Worm (Caenorhabditis elegans): ENCODE measurements around the gene cest-16.

Gene cest-16

ce11 chrX:6278296-6278695, 21.4 kb upstream of the cest-16 start:
- peak; percentile 23 for TF ChIP-seq blmp-1 (tag; optimal IDR thresholded peaks at IDR 0.05)
- no peak for TF ChIP-seq C34B4.2 (tag; optimal IDR thresholded peaks at IDR 0.05)

- no peak for TF ChIP-seq tlp-1 (tag; optimal IDR thresholded peaks at IDR 0.05)
- peak; percentile 72 for TF ChIP-seq lin-14 (GFP tag; optimal IDR thresholded peaks at IDR 0.05)
- TF ChIP-seq nhr-19 (GFP tag; conservative IDR thresholded peaks at IDR 0.05), result peak; percentile 18; the same call in 1 of the 2 replicates
- TF ChIP-seq mab-9 (GFP tag; IDR thresholded peaks at IDR 0.05), result no peak
- peak; percentile 56 for TF ChIP-seq nhr-71 (tag; optimal IDR thresholded peaks at IDR 0.05)
- no peak for TF ChIP-seq xbp-1 (tag; optimal IDR thresholded peaks at IDR 0.05)
- no peak for TF ChIP-seq ceh-63 (GFP tag; optimal IDR thresholded peaks at IDR 0.05)
- TF ChIP-seq blmp-1 (tag; optimal IDR thresholded peaks at IDR 0.05), result peak; percentile 30
- peak; percentile 64 for TF ChIP-seq snu-23 (GFP tag; optimal IDR thresholded peaks at IDR 0.05)
- TF ChIP-seq unc-62 (GFP tag; optimal IDR thresholded peaks at IDR 0.05), result no peak
- peak; percentile 8 for TF ChIP-seq pag-3 (tag; optimal IDR thresholded peaks at IDR 0.05; ENCODE audit: borderline replicate concordance, insufficient read depth)
- TF ChIP-seq nhr-20 (tag; optimal IDR thresholded peaks at IDR 0.05), result peak; percentile 61
- no peak for TF ChIP-seq C16A3.4 (tag; optimal IDR thresholded peaks at IDR 0.05)
- TF ChIP-seq nhr-47 (tag; optimal IDR thresholded peaks at IDR 0.05), result peak; percentile 52
- TF ChIP-seq elt-3 (tag; optimal IDR thresholded peaks at IDR 0.05), result peak in 3 of 6 experiments; percentile 40 to 45 (median 42)
- TF ChIP-seq lin-13 (GFP tag; optimal IDR thresholded peaks at IDR 0.05), result no peak
- peak in 1 of 2 experiments; percentile 31 for TF ChIP-seq lin-35 (GFP tag; optimal IDR thresholded peaks at IDR 0.05)
- peak; percentile 43 for TF ChIP-seq tbx-2 (tag; optimal IDR thresholded peaks at IDR 0.05)
- TF ChIP-seq mdl-1 (tag; optimal IDR thresholded peaks at IDR 0.05), result peak in 1 of 2 experiments; percentile 27
- TF ChIP-seq egl-27 (tag; optimal IDR thresholded peaks at IDR 0.05), result no peak
- no peak for TF ChIP-seq sup-37 (GFP tag; optimal IDR thresholded peaks at IDR 0.05)
- peak; percentile 23 for TF ChIP-seq mep-1 (tag; optimal IDR thresholded peaks at IDR 0.05)
- TF ChIP-seq ama-1 (optimal IDR thresholded peaks at IDR 0.05), result peak; percentile 64
- peak; percentile 77 for TF ChIP-seq nhr-90 (tag; optimal IDR thresholded peaks at IDR 0.05; ENCODE audit: poor library complexity)
- TF ChIP-seq nhr-85 (tag), result peak; percentile 93
- TF ChIP-seq grh-1 (GFP tag; IDR thresholded peaks at IDR 0.05), result 0 out of 2 replicates have a peak, but pooled peaks have one; percentile 21
Observed at ce11 chrX:6279625-6280024, 20.1 kb upstream of the cest-16 start, which contains the start of gene col-166. Gene col-166, plus strand, starts transcription at chrX:6280016.

DNA sequence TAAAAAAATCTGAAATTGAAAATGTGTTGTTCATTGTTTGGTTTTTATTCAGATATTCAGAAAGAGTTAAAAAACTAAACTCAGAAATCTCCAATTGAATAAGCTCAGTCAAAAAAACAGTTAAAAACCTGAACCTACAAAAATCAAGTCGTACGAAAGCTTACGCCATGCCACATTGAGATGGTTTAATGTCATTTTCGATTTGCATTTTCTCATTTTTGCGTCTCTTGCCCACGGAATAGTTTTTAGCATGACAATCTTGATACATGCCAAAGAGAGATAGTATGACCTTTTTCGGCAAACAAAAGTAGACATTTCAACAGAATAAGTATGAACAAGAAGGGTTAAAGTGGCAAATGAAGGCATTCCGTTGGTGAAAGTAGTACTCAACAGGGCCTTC, 18.7 kb upstream of the cest-16 start:
- peak; percentile 29 for TF ChIP-seq nhr-90 (tag; optimal IDR thresholded peaks at IDR 0.05; ENCODE audit: poor library complexity)
- no peak for TF ChIP-seq ets-5 (GFP tag; IDR thresholded peaks at IDR 0.05)
- TF ChIP-seq snpc-4 (tag; optimal IDR thresholded peaks at IDR 0.05), result no peak
- TF ChIP-seq lin-14 (GFP tag; optimal IDR thresholded peaks at IDR 0.05), result peak; percentile 28
- no peak for TF ChIP-seq tbx-2 (tag; optimal IDR thresholded peaks at IDR 0.05)
- TF ChIP-seq hpl-2 (GFP tag; optimal IDR thresholded peaks at IDR 0.05), result no peak
- 0 out of 2 replicates have a peak, but pooled peaks have one; percentile 17 for TF ChIP-seq nhr-19 (GFP tag; conservative IDR thresholded peaks at IDR 0.05)
- TF ChIP-seq unc-130 (tag; optimal IDR thresholded peaks at IDR 0.05), result no peak
- TF ChIP-seq elt-2 (tag; optimal IDR thresholded peaks at IDR 0.05), result no peak
- TF ChIP-seq nhr-47 (tag; optimal IDR thresholded peaks at IDR 0.05), result peak; percentile 34
- no peak for TF ChIP-seq efl-1 (optimal IDR thresholded peaks at IDR 0.05)
- TF ChIP-seq efl-1 (GFP tag; optimal IDR thresholded peaks at IDR 0.05 in 1 of 2), result no peak
- no peak for TF ChIP-seq dpl-1 (GFP tag; optimal IDR thresholded peaks at IDR 0.05)
- TF ChIP-seq nhr-71 (tag; optimal IDR thresholded peaks at IDR 0.05), result peak; percentile 13
- no peak for TF ChIP-seq xbp-1 (tag; optimal IDR thresholded peaks at IDR 0.05)
- no peak for TF ChIP-seq lin-13 (GFP tag; optimal IDR thresholded peaks at IDR 0.05)
- peak; percentile 3 for TF ChIP-seq blmp-1 (tag; optimal IDR thresholded peaks at IDR 0.05)
- TF ChIP-seq ama-1 (optimal IDR thresholded peaks at IDR 0.05), result peak; percentile 79
- peak; percentile 56 for TF ChIP-seq aly-2 (tag; optimal IDR thresholded peaks at IDR 0.05)
- TF ChIP-seq mef-2 (tag; optimal IDR thresholded peaks at IDR 0.05), result no peak
- peak in 1 of 6 experiments; percentile 53 for TF ChIP-seq elt-3 (tag; optimal IDR thresholded peaks at IDR 0.05)
- TF ChIP-seq swsn-7 (tag; optimal IDR thresholded peaks at IDR 0.05), result no peak
- TF ChIP-seq nhr-85 (tag), result peak; percentile 77
- TF ChIP-seq fkh-10 (GFP tag; optimal IDR thresholded peaks at IDR 0.05), result no peak
- TF ChIP-seq nhr-28 (tag; optimal IDR thresholded peaks at IDR 0.05), result no peak
- no peak for TF ChIP-seq F16B12.6 (tag; optimal IDR thresholded peaks at IDR 0.05)
